Worm (Caenorhabditis elegans) whole organism, young adult: Measurements from ENCODE around the gene pot-1.

Experiments used
- T07F8.4 ChIP-seq: sonication (generic microtip); optimal IDR thresholded peaks from 2 replicates; lab custom pipeline; 2016; ENCODE audit warnings: mild to moderate bottlenecking, missing genetic modification characterization, moderate library complexity, missing compliant biosample characterization
- Y53G8AR.9 ChIP-seq: fragments of 200-800 bp; sonication (Bioruptor generic); conservative IDR thresholded peaks from 2 replicates; pipeline ENCODE4 v1.3.6; 2022; ENCODE audit warnings: missing genetic modification reagents, missing genetic modification characterization, missing compliant biosample characterization
- ama-1 ChIP-seq, 3 experiments: fragments of 150-350 bp in 1 of 3; sonication (generic microtip) in 2 of 3; optimal IDR thresholded peaks; 2 replicates each; lab custom pipeline; 2014 to 2018; ENCODE audit warnings: missing biosample characterization in 2 of 3, missing genetic modification characterization in 2 of 3, missing genetic modification reagents in 2 of 3
- efl-1 ChIP-seq: fragments of 150-350 bp; optimal IDR thresholded peaks from 2 replicates; lab custom pipeline; 2014; ENCODE audit warnings: missing biosample characterization, missing genetic modification reagents, missing genetic modification characterization
- egl-44 ChIP-seq: fragments of 200-800 bp; sonication (Bioruptor generic); IDR thresholded peaks from 2 replicates; pipeline ENCODE4 v1.3.6; 2022; ENCODE audit warnings: missing genetic modification reagents, missing genetic modification characterization, missing compliant biosample characterization
- ets-4 ChIP-seq: fragments of 200-800 bp; sonication (Bioruptor generic); optimal IDR thresholded peaks from 2 replicates; lab custom pipeline; 2018; ENCODE audit warnings: mild to moderate bottlenecking, missing genetic modification characterization, missing compliant biosample characterization
- unc-62 ChIP-seq: fragments of 150-350 bp; optimal IDR thresholded peaks from 2 replicates; lab custom pipeline; 2014; ENCODE audit warnings: missing biosample characterization, missing genetic modification reagents, missing genetic modification characterization

- TF ChIP-seq ama-1 (optimal IDR thresholded peaks at IDR 0.05; lab: Kevin White, UChicago): no peak
- TF ChIP-seq ama-1 (GFP tag; optimal IDR thresholded peaks at IDR 0.05; lab: Kevin White, UChicago): no peak
- no peak for TF ChIP-seq Y53G8AR.9
- no peak for TF ChIP-seq egl-44
- no peak for TF ChIP-seq efl-1 (GFP tag; lab: Kevin White, UChicago)
- TF ChIP-seq T07F8.4: no peak
- TF ChIP-seq unc-62: no peak
- TF ChIP-seq ets-4 (GFP tag; lab: Kevin White, UChicago): no peak
These were observed 16.7 kb upstream of the pot-1 start for ce11 chrIII:7150162-7150561.
